Worm (Caenorhabditis elegans) whole organism, young adult: ENCODE data around the gene sea-2.

Experiments
- F22D6.2 ChIP-seq: sonication (generic microtip); optimal IDR thresholded peaks from 2 replicates; lab custom pipeline; 2016; ENCODE audit warnings: mild to moderate bottlenecking, missing genetic modification characterization, missing compliant biosample characterization
- F23B12.7 ChIP-seq: sonication (generic microtip); optimal IDR thresholded peaks from 2 replicates; lab custom pipeline; 2017; ENCODE audit warnings: missing genetic modification characterization, mild to moderate bottlenecking, missing compliant biosample characterization, antibody characterized with exemption, moderate library complexity; ENCODE audit not compliant: insufficient read depth
- F33H1.4 ChIP-seq: fragments of 200-800 bp; sonication (Bioruptor generic); IDR thresholded peaks from 2 replicates; pipeline ENCODE4 v1.3.6; 2022; ENCODE audit warnings: missing genetic modification reagents, missing genetic modification characterization, missing compliant biosample characterization
- F57C9.4 ChIP-seq: sonication (generic microtip); optimal IDR thresholded peaks from 2 replicates; lab custom pipeline; 2017; ENCODE audit warnings: mild to moderate bottlenecking, missing genetic modification characterization, missing compliant biosample characterization
- K11D2.4 ChIP-seq: fragments of 200-800 bp; sonication (Bioruptor generic); IDR thresholded peaks from 2 replicates; pipeline ENCODE4 v1.3.6; 2022; ENCODE audit warnings: missing genetic modification reagents, missing genetic modification characterization, missing compliant biosample characterization
- T07F8.4 ChIP-seq: sonication (generic microtip); optimal IDR thresholded peaks from 2 replicates; lab custom pipeline; 2016; ENCODE audit warnings: mild to moderate bottlenecking, missing genetic modification characterization, moderate library complexity, missing compliant biosample characterization
- Y53F4B.3 ChIP-seq: fragments of 200-800 bp; sonication (Bioruptor generic); IDR thresholded peaks from 2 replicates; pipeline ENCODE4 v1.3.6; 2022; ENCODE audit warnings: missing genetic modification reagents, missing genetic modification characterization, missing compliant biosample characterization
- athp-1 ChIP-seq: sonication (generic microtip); optimal IDR thresholded peaks from 2 replicates; lab custom pipeline; 2017; ENCODE audit warnings: mild to moderate bottlenecking, missing genetic modification characterization, missing compliant biosample characterization
- attf-3 ChIP-seq: fragments of 200-800 bp; sonication (Bioruptor generic); conservative IDR thresholded peaks from 2 replicates; pipeline ENCODE4 v1.3.6; 2022; ENCODE audit warnings: missing genetic modification reagents, missing genetic modification characterization, missing compliant biosample characterization
- cebp-1 ChIP-seq, 2 experiments: fragments of 200-800 bp in 1 of 2; sonication (Bioruptor generic) in 1 of 2; sonication (generic microtip) in 1 of 2; IDR thresholded peaks in 1 of 2; optimal IDR thresholded peaks in 1 of 2; 2 replicates each; pipeline versions ENCODE4 v1.3.6 to Lab custom; 2017 to 2022; ENCODE audit warnings: missing compliant biosample characterization in 2 of 2, missing genetic modification characterization in 2 of 2, mild to moderate bottlenecking in 1 of 2, missing genetic modification reagents in 1 of 2, moderate library complexity in 1 of 2
- ceh-100 ChIP-seq: fragments of 200-800 bp; sonication (Bioruptor generic); IDR thresholded peaks from 2 replicates; pipeline ENCODE4 v1.3.6; 2022; ENCODE audit warnings: missing genetic modification reagents, missing genetic modification characterization, missing compliant biosample characterization
- ceh-27 ChIP-seq: fragments of 200-800 bp; sonication (Bioruptor generic); optimal IDR thresholded peaks from 2 replicates; lab custom pipeline; 2018; ENCODE audit warnings: mild to moderate bottlenecking, missing genetic modification characterization, moderate library complexity, missing compliant biosample characterization
- ceh-40 ChIP-seq: fragments of 200-800 bp; sonication (Bioruptor generic); IDR thresholded peaks from 2 replicates; pipeline ENCODE4 v1.3.6; 2022; ENCODE audit warnings: missing genetic modification characterization, missing compliant biosample characterization
- ceh-79 ChIP-seq: sonication (generic microtip); optimal IDR thresholded peaks from 2 replicates; lab custom pipeline; 2017; ENCODE audit warnings: mild to moderate bottlenecking, missing genetic modification characterization, missing compliant biosample characterization
- ceh-91 ChIP-seq: fragments of 200-800 bp; sonication (Bioruptor generic); IDR thresholded peaks from 2 replicates; pipeline ENCODE4 v1.3.6; 2022; ENCODE audit warnings: missing genetic modification reagents, missing genetic modification characterization, missing compliant biosample characterization
- die-1 ChIP-seq: sonication (generic microtip); optimal IDR thresholded peaks from 2 replicates; lab custom pipeline; 2016; ENCODE audit warnings: missing genotype, mild to moderate bottlenecking, missing genetic modification characterization, missing compliant biosample characterization
- dpff-1 ChIP-seq: sonication (generic microtip); optimal IDR thresholded peaks from 2 replicates; lab custom pipeline; 2017; ENCODE audit warnings: mild to moderate bottlenecking, missing genetic modification characterization, missing compliant biosample characterization
- gei-17 ChIP-seq: fragments of 200-800 bp; sonication (Bioruptor generic); optimal IDR thresholded peaks from 2 replicates; lab custom pipeline; 2018; ENCODE audit warnings: mild to moderate bottlenecking, missing genetic modification characterization, missing compliant biosample characterization
- him-1 ChIP-seq: sonication (generic microtip); optimal IDR thresholded peaks from 2 replicates; lab custom pipeline; 2016; ENCODE audit warnings: missing genotype, missing genetic modification reagents, missing genetic modification characterization, missing compliant biosample characterization
- hlh-12 ChIP-seq: sonication (generic microtip); optimal IDR thresholded peaks from 2 replicates; lab custom pipeline; 2016; ENCODE audit warnings: missing genetic modification characterization, missing compliant biosample characterization
- hlh-26 ChIP-seq: fragments of 200-800 bp; sonication (Bioruptor generic); conservative IDR thresholded peaks from 2 replicates; pipeline ENCODE4 v1.3.6; 2022; ENCODE audit warnings: missing genetic modification reagents, missing genetic modification characterization, missing compliant biosample characterization
- hmg-1.2 ChIP-seq: fragments of 200-800 bp; sonication (Bioruptor generic); IDR thresholded peaks from 2 replicates; pipeline ENCODE4 v1.3.6; 2022; ENCODE audit warnings: missing genetic modification reagents, missing genetic modification characterization, missing compliant biosample characterization
- lin-26 ChIP-seq: fragments of 200-800 bp; sonication (Bioruptor generic); IDR thresholded peaks from 2 replicates; pipeline ENCODE4 v1.3.6; 2022; ENCODE audit warnings: missing genetic modification reagents, missing genetic modification characterization, missing compliant biosample characterization
- lin-40 ChIP-seq: sonication (generic microtip); optimal IDR thresholded peaks from 2 replicates; lab custom pipeline; 2016; ENCODE audit warnings: missing genetic modification characterization, mild to moderate bottlenecking, missing compliant biosample characterization, missing genotype, missing genetic modification reagents
- lin-54 ChIP-seq: fragments of 200-800 bp; sonication (Bioruptor generic); optimal IDR thresholded peaks from 2 replicates; lab custom pipeline; 2018; ENCODE audit warnings: mild to moderate bottlenecking, missing genetic modification characterization, missing compliant biosample characterization
- mcd-1 ChIP-seq: fragments of 200-800 bp; sonication (Bioruptor generic); IDR thresholded peaks from 2 replicates; pipeline ENCODE4 v1.3.6; 2022; ENCODE audit warnings: missing genetic modification reagents, missing genetic modification characterization, missing compliant biosample characterization
- mxl-1 ChIP-seq: sonication (generic microtip); optimal IDR thresholded peaks from 2 replicates; lab custom pipeline; 2016; ENCODE audit warnings: missing genetic modification characterization, missing compliant biosample characterization
- nhr-120 ChIP-seq: fragments of 200-800 bp; sonication (Bioruptor generic); IDR thresholded peaks from 2 replicates; pipeline ENCODE4 v1.3.6; 2022; ENCODE audit warnings: missing genetic modification characterization, missing compliant biosample characterization
- nhr-179 ChIP-seq: sonication (generic microtip); optimal IDR thresholded peaks from 2 replicates; lab custom pipeline; 2016; ENCODE audit warnings: mild to moderate bottlenecking, missing genetic modification characterization, missing compliant biosample characterization
- nhr-80 ChIP-seq: sonication (generic microtip); optimal IDR thresholded peaks from 2 replicates; lab custom pipeline; 2016; ENCODE audit warnings: missing genetic modification characterization, missing compliant biosample characterization
- nhr-90 ChIP-seq: sonication (generic microtip); optimal IDR thresholded peaks from 2 replicates; lab custom pipeline; 2016; ENCODE audit warnings: missing genotype, mild to moderate bottlenecking, missing genetic modification characterization, missing compliant biosample characterization
- pha-4 ChIP-seq: fragments of 150-350 bp; sonication (generic microtip); optimal IDR thresholded peaks from 2 replicates; lab custom pipeline; 2014; ENCODE audit warnings: missing biosample characterization, missing genetic modification reagents, missing genetic modification characterization
- sea-2 ChIP-seq: fragments of 200-800 bp; sonication (Bioruptor generic); IDR thresholded peaks from 2 replicates; pipeline ENCODE4 v1.3.6; 2022; ENCODE audit warnings: missing genetic modification characterization, missing compliant biosample characterization
- snpc-1.3 ChIP-seq: sonication (generic microtip); optimal IDR thresholded peaks from 2 replicates; lab custom pipeline; 2017; ENCODE audit warnings: missing genetic modification characterization, mild to moderate bottlenecking, missing compliant biosample characterization, antibody characterized with exemption, moderate library complexity, missing genotype, missing genetic modification reagents; ENCODE audit not compliant: insufficient read depth
- somi-1 ChIP-seq: fragments of 200-800 bp; sonication (Bioruptor generic); optimal IDR thresholded peaks from 2 replicates; lab custom pipeline; 2018; ENCODE audit warnings: mild to moderate bottlenecking, missing genetic modification characterization, missing compliant biosample characterization
- xnd-1 ChIP-seq: sonication (generic microtip); optimal IDR thresholded peaks from 2 replicates; lab custom pipeline; 2016; ENCODE audit warnings: missing genotype, missing genetic modification reagents, missing genetic modification characterization, missing compliant biosample characterization
- zfh-2 ChIP-seq: fragments of 200-800 bp; sonication (Bioruptor generic); conservative IDR thresholded peaks from 2 replicates; pipeline ENCODE4 v1.3.6; 2022; ENCODE audit warnings: missing genetic modification reagents, missing genetic modification characterization, missing compliant biosample characterization
- ztf-22 ChIP-seq: fragments of 200-800 bp; sonication (Bioruptor generic); optimal IDR thresholded peaks from 2 replicates; lab custom pipeline; 2018; ENCODE audit warnings: mild to moderate bottlenecking, missing genetic modification characterization, moderate library complexity, missing compliant biosample characterization
- ztf-26 ChIP-seq: sonication (generic microtip); optimal IDR thresholded peaks from 2 replicates; lab custom pipeline; 2017; ENCODE audit warnings: missing genetic modification characterization, missing compliant biosample characterization
- ztf-6 ChIP-seq: fragments of 200-800 bp; sonication (Bioruptor generic); IDR thresholded peaks from 2 replicates; pipeline ENCODE4 v1.3.6; 2022; ENCODE audit warnings: missing genetic modification reagents, missing genetic modification characterization, missing compliant biosample characterization

The sea-2 gene

ce11 chrII:3951354-3951753, 1.2 kb downstream of the sea-2 start:
- TF ChIP-seq nhr-90 (tag; lab: Kevin White, UChicago): no peak
- TF ChIP-seq ceh-100: no peak
- TF ChIP-seq lin-54 (GFP tag; lab: Kevin White, UChicago): no peak
- TF ChIP-seq T07F8.4: no peak
- no peak for TF ChIP-seq mcd-1 (GFP tag; lab: Robert Waterston, UW)
- no peak for TF ChIP-seq ztf-6 (GFP tag; lab: Robert Waterston, UW)
- no peak for TF ChIP-seq nhr-120 (GFP tag; lab: Robert Waterston, UW)
- TF ChIP-seq F22D6.2: no peak
- peak; percentile 54 for TF ChIP-seq lin-40 (tag; lab: Kevin White, UChicago)
- no peak for TF ChIP-seq hlh-26 (GFP tag; lab: Robert Waterston, UW)
- no peak for TF ChIP-seq ceh-79 (tag; lab: Kevin White, UChicago)
- TF ChIP-seq snpc-1.3 (tag; lab: Kevin White, UChicago): no peak
- TF ChIP-seq mxl-1 (tag; lab: Kevin White, UChicago): no peak
- no peak for TF ChIP-seq F33H1.4
- no peak for TF ChIP-seq him-1 (tag; lab: Kevin White, UChicago)
- TF ChIP-seq somi-1 (GFP tag; lab: Kevin White, UChicago): no peak
- no peak for TF ChIP-seq nhr-179 (tag; lab: Kevin White, UChicago)
- TF ChIP-seq ztf-26: peak; percentile 10
- no peak for TF ChIP-seq nhr-80 (tag; lab: Kevin White, UChicago)
- no peak for TF ChIP-seq sea-2 (GFP tag; lab: Robert Waterston, UW)
- TF ChIP-seq F57C9.4: no peak
- no peak for TF ChIP-seq pha-4 (tag; lab: Kevin White, UChicago)
- TF ChIP-seq dpff-1 (tag; lab: Kevin White, UChicago): no peak
- no peak for TF ChIP-seq gei-17 (GFP tag; lab: Kevin White, UChicago)
- TF ChIP-seq ceh-91 (GFP tag; lab: Robert Waterston, UW): no peak
- TF ChIP-seq hmg-1.2 (GFP tag; lab: Robert Waterston, UW): no peak
- TF ChIP-seq K11D2.4 (GFP tag; lab: Robert Waterston, UW): no peak
- TF ChIP-seq ztf-22 (GFP tag; lab: Kevin White, UChicago): no peak
- TF ChIP-seq F23B12.7 (tag; lab: Kevin White, UChicago): peak; percentile 12
- peak; percentile 41 for TF ChIP-seq ceh-27 (GFP tag; lab: Kevin White, UChicago)
- no peak for TF ChIP-seq xnd-1 (tag; lab: Kevin White, UChicago)
- no peak for TF ChIP-seq lin-26 (GFP tag; lab: Robert Waterston, UW)
- peak; percentile 4 for TF ChIP-seq die-1 (tag; lab: Kevin White, UChicago)
- no peak for TF ChIP-seq attf-3
- no peak for TF ChIP-seq athp-1 (tag; lab: Kevin White, UChicago)
- TF ChIP-seq hlh-12 (tag; lab: Kevin White, UChicago): no peak

ce11 chrII:3952368-3952767, 2.2 kb downstream of the sea-2 start:
- TF ChIP-seq Y53F4B.3 (no peak), zfh-2 (0 out of 2 replicates have a peak, but pooled peaks have one; percentile 26)

- no peak for TF ChIP-seq cebp-1 (GFP tag; IDR thresholded peaks at IDR 0.05; lab: Robert Waterston, UW)
- peak; percentile 3 for TF ChIP-seq cebp-1 (tag; optimal IDR thresholded peaks at IDR 0.05; lab: Kevin White, UChicago)
- no peak for TF ChIP-seq ceh-40 (GFP tag; lab: Robert Waterston, UW)
Measured at ce11 chrII:3952967-3953366, 2.8 kb downstream of the sea-2 start.
